Fruit fly (Drosophila melanogaster): ENCODE results near the gene CG12983.

CG12983 gene

dm6 chr3L:20944180-20944579, 22.4 kb downstream of the CG12983 start (continued):
- TF ChIP-seq Fer3 (tag; optimal IDR thresholded peaks at IDR 0.05) = no peak
- TF ChIP-seq CG4707 (GFP tag; optimal IDR thresholded peaks at IDR 0.05) = peak; percentile 27
- peak; percentile 66 for TF ChIP-seq Kr (GFP tag; optimal IDR thresholded peaks at IDR 0.05)
- no peak for TF ChIP-seq dpn (GFP tag; optimal IDR thresholded peaks at IDR 0.05)
- TF ChIP-seq fd102C (GFP tag; optimal IDR thresholded peaks at IDR 0.05) = peak; percentile 47
- TF ChIP-seq oc (tag; optimal IDR thresholded peaks at IDR 0.05) = no peak
- TF ChIP-seq CG3407 (GFP tag; optimal IDR thresholded peaks at IDR 0.05) = peak; percentile 76
- TF ChIP-seq sqz (GFP tag; optimal IDR thresholded peaks at IDR 0.05) = no peak
- TF ChIP-seq ATbp (GFP tag; optimal IDR thresholded peaks at IDR 0.05) = peak; percentile 70
- TF ChIP-seq Taf1 (GFP tag; IDR thresholded peaks at IDR 0.05) = no peak
- TF ChIP-seq Dfd (GFP tag; optimal IDR thresholded peaks at IDR 0.05) = no peak
- no peak for TF ChIP-seq CG11504 (tag; optimal IDR thresholded peaks at IDR 0.05)
- no peak for TF ChIP-seq CG9932 (GFP tag; IDR thresholded peaks at IDR 0.05)
- TF ChIP-seq MBD-R2 (GFP tag; IDR thresholded peaks at IDR 0.05) = no peak
- no peak for TF ChIP-seq Dip2 (GFP tag; IDR thresholded peaks at IDR 0.05)
- TF ChIP-seq TFAM (GFP tag; optimal IDR thresholded peaks at IDR 0.05) = no peak
- TF ChIP-seq ken (GFP tag; IDR thresholded peaks at IDR 0.05) = no peak
- no peak for TF ChIP-seq tx (GFP tag; optimal IDR thresholded peaks at IDR 0.05)
- peak; percentile 56 for TF ChIP-seq CrebB (tag; optimal IDR thresholded peaks at IDR 0.05)
- TF ChIP-seq Max (GFP tag; optimal IDR thresholded peaks at IDR 0.05) = no peak
- no peak for TF ChIP-seq CG3726 (GFP tag; IDR thresholded peaks at IDR 0.05)
- no peak for TF ChIP-seq ssp (GFP tag; IDR thresholded peaks at IDR 0.05)
- no peak for TF ChIP-seq ERR (GFP tag; optimal IDR thresholded peaks at IDR 0.05)

dm6 chr3L:20942076-20942475, 24.5 kb downstream of the CG12983 start:
- TF ChIP-seq exex (tag; optimal IDR thresholded peaks at IDR 0.05) = no peak
- TF ChIP-seq CG34422 (GFP tag; IDR thresholded peaks at IDR 0.05) = no peak
- TF ChIP-seq CG15601 (tag; optimal IDR thresholded peaks at IDR 0.05) = no peak
- no peak for TF ChIP-seq schlank (tag; optimal IDR thresholded peaks at IDR 0.05)
- peak; percentile 30 for TF ChIP-seq Nf-YB (GFP tag; optimal IDR thresholded peaks at IDR 0.05)
- no peak for TF ChIP-seq insv (GFP tag; optimal IDR thresholded peaks at IDR 0.05)
- no peak for TF ChIP-seq Meics (GFP tag; optimal IDR thresholded peaks at IDR 0.05)
- TF ChIP-seq ems (GFP tag; optimal IDR thresholded peaks at IDR 0.05) = no peak
- TF ChIP-seq Tbp (GFP tag; optimal IDR thresholded peaks at IDR 0.05) = no peak
- TF ChIP-seq CG3281 (GFP tag; optimal IDR thresholded peaks at IDR 0.05) = no peak
- TF ChIP-seq CTCF (GFP tag; optimal IDR thresholded peaks at IDR 0.05) = no peak
- TF ChIP-seq CG9797 (GFP tag; optimal IDR thresholded peaks at IDR 0.05) = no peak
- TF ChIP-seq Hr78 (GFP tag; optimal IDR thresholded peaks at IDR 0.05) = no peak
- 0 out of 2 replicates have a peak, but pooled peaks have one; percentile 18 for TF ChIP-seq Awh (GFP tag; IDR thresholded peaks at IDR 0.05)
- TF ChIP-seq CG4360 (GFP tag; IDR thresholded peaks at IDR 0.05) = peak; percentile 78
- no peak for TF ChIP-seq CG7987 (GFP tag; optimal IDR thresholded peaks at IDR 0.05)
- no peak for TF ChIP-seq disco-r (GFP tag; optimal IDR thresholded peaks at IDR 0.05)
- no peak for TF ChIP-seq D19A (tag; optimal IDR thresholded peaks at IDR 0.05)
- TF ChIP-seq CG7271 (tag; optimal IDR thresholded peaks at IDR 0.05) = no peak
- peak; percentile 66 for TF ChIP-seq Ets65A (GFP tag)
- no peak for TF ChIP-seq crp (GFP tag; optimal IDR thresholded peaks at IDR 0.05)
- 0 out of 3 replicates have a peak, but pooled peaks have one; percentile 9 for TF ChIP-seq H15 (GFP tag; IDR thresholded peaks at IDR 0.05)
- TF ChIP-seq Dip3 (GFP tag; optimal IDR thresholded peaks at IDR 0.05) = no peak
- no peak for TF ChIP-seq CG10654 (GFP tag; optimal IDR thresholded peaks at IDR 0.05)
